Fruit fly (Drosophila melanogaster): ENCODE measurements around the gene vsg.

The vsg gene

DNA sequence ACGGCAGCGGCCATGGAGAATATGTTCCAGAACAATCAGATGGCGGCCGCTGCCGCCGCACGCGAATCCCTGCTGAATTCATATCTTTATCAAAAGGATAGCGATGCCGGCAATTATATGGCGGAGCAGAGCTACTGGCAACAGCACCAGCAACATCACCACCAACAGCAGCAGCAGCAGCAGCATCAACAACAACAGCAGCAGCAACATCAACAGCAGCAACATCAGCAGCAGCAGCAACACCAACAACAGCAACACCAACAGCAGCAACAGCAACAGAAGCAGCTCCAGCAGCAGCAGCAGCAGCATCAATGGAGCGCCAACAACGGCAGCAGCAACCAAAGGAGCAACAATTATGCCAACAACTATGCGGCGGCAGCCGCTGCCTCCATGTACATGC, 5.3 kb upstream of the vsg start:
- TF ChIP-seq N (GFP tag; optimal IDR thresholded peaks at IDR 0.05) (no peak), Abd-B (GFP tag; optimal IDR thresholded peaks at IDR 0.05) (no peak), Dfd (GFP tag; optimal IDR thresholded peaks at IDR 0.05) (peak; percentile 96), ey (GFP tag; optimal IDR thresholded peaks at IDR 0.05) (no peak), woc (GFP tag; optimal IDR thresholded peaks at IDR 0.05) (no peak), rgr (GFP tag; optimal IDR thresholded peaks at IDR 0.05) (no peak), jim (GFP tag; optimal IDR thresholded peaks at IDR 0.05) (no peak), brk (GFP tag; optimal IDR thresholded peaks at IDR 0.05) (no peak)

- no peak for TF ChIP-seq Rel (GFP tag; optimal IDR thresholded peaks at IDR 0.05)
- TF ChIP-seq Rel (tag; optimal IDR thresholded peaks at IDR 0.05): peak; percentile 95
- TF ChIP-seq lola (GFP tag; optimal IDR thresholded peaks at IDR 0.05): no peak
These were observed 2.9 kb upstream of the vsg start for dm6 chr3L:9711203-9711602.

- TF ChIP-seq foxo (GFP tag; optimal IDR thresholded peaks at IDR 0.05): peak in 1 of 2 experiments; percentile 40
- peak; percentile 16 for TF ChIP-seq ey (GFP tag; optimal IDR thresholded peaks at IDR 0.05)
- no peak for TF ChIP-seq dl (GFP tag; optimal IDR thresholded peaks at IDR 0.05; ENCODE audit: insufficient read depth in 1 of 2, partially characterized antibody in 2 of 2)
- TF ChIP-seq rgr (GFP tag; optimal IDR thresholded peaks at IDR 0.05): no peak
- peak; percentile 24 for TF ChIP-seq psq (GFP tag; optimal IDR thresholded peaks at IDR 0.05)
- peak; percentile 39 for TF ChIP-seq h (GFP tag; optimal IDR thresholded peaks at IDR 0.05)
- TF ChIP-seq Mio (GFP tag; optimal IDR thresholded peaks at IDR 0.05): no peak
- peak; percentile 19 for TF ChIP-seq OdsH (GFP tag; optimal IDR thresholded peaks at IDR 0.05)
These were observed 1.9 kb upstream of the vsg start for dm6 chr3L:9712066-9712789.

DNA sequence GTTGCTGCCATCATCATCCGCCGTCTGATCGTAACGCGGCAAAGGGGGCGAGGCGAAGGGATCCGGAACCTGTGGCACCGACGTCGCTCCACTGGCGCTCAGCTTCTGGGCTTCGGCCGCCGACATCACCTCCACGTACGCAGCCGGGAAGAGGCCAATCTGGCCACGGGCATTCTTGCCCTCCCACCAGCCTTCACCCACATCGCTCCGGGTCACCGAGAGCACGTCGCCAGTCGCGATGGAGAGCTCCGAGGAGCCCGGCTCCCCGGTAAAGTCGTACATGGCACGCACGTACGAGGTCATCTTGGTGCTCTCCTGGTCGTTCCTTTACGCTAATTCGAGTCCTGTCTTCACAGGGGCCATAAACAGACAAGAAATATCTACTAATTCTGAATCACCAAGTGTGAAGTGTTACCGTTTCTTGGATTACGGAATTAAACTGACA, 719 bp upstream of the vsg start, which contains the start of gene SH3PX1:
Gene SH3PX1 (minus strand): TSS at position 445 of the 445 bp plus-strand sequence.
- TF ChIP-seq Hr83 (GFP tag; optimal IDR thresholded peaks at IDR 0.05; ENCODE audit: poor library complexity, severe bottlenecking): peak; percentile 30
- TF ChIP-seq br (GFP tag; optimal IDR thresholded peaks at IDR 0.05): no peak
- no peak for TF ChIP-seq Rel (GFP tag; optimal IDR thresholded peaks at IDR 0.05)
- peak; percentile 40 for TF ChIP-seq Rel (tag; optimal IDR thresholded peaks at IDR 0.05)

dm6 chr3L:9714537-9715144, 517 bp downstream of the vsg start:
- TF ChIP-seq Rel (GFP tag; optimal IDR thresholded peaks at IDR 0.05) (no peak), Rel (tag; optimal IDR thresholded peaks at IDR 0.05) (peak; percentile 100), CG9705 (GFP tag; optimal IDR thresholded peaks at IDR 0.05) (no peak), OdsH (GFP tag; optimal IDR thresholded peaks at IDR 0.05) (no peak), sage (GFP tag; optimal IDR thresholded peaks at IDR 0.05) (no peak), rgr (GFP tag; optimal IDR thresholded peaks at IDR 0.05) (no peak), Sp1 (GFP tag; optimal IDR thresholded peaks at IDR 0.05) (no peak), Abd-B (GFP tag; optimal IDR thresholded peaks at IDR 0.05) (peak; percentile 34), Hr83 (GFP tag; optimal IDR thresholded peaks at IDR 0.05; ENCODE audit: poor library complexity, severe bottlenecking) (peak; percentile 57), CrebA (GFP tag; optimal IDR thresholded peaks at IDR 0.05; ENCODE audit: borderline replicate concordance) (no peak), HLH106 (tag; optimal IDR thresholded peaks at IDR 0.05) (no peak), lola (GFP tag; optimal IDR thresholded peaks at IDR 0.05) (no peak), N (GFP tag; optimal IDR thresholded peaks at IDR 0.05) (no peak), fru (GFP tag; optimal IDR thresholded peaks at IDR 0.05) (no peak), br (GFP tag; optimal IDR thresholded peaks at IDR 0.05) (no peak), Dif (GFP tag; optimal IDR thresholded peaks at IDR 0.05; ENCODE audit: partially characterized antibody) (peak; percentile 36), dsf (GFP tag; optimal IDR thresholded peaks at IDR 0.05; ENCODE audit: borderline replicate concordance) (no peak), Dfd (GFP tag; optimal IDR thresholded peaks at IDR 0.05) (no peak)

dm6 chr3L:9716595-9716994, 2.5 kb downstream of the vsg start:
- TF ChIP-seq Hnf4 (GFP tag; optimal IDR thresholded peaks at IDR 0.05) (no peak), GATAd (GFP tag; optimal IDR thresholded peaks at IDR 0.05) (no peak), Rel (GFP tag; optimal IDR thresholded peaks at IDR 0.05) (no peak), Rel (tag; optimal IDR thresholded peaks at IDR 0.05) (peak; percentile 90)

Measured in whole organism, wandering third instar larva.